Worm (Caenorhabditis elegans): Measurements from ENCODE around the gene K04A8.20.

DNA sequence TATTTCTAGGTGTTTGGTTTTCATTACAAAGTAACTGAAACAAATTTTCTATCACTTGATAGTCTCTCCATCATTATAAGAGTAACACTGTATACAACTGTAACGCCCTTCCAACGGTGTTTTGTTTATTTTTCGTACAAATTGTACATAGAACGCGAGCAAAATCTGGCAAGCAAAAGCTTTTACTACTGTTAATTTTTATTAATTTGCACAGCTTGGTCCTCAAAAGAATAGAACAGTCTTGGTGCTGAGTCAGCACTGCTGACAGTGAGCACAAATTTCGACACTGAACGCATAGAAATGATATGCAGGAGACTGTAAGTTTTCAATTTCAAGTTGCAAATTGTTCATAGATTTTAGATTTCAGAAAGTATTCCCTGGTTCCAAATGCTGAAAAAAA is 41.0 kb downstream of the K04A8.20 start, which contains the start of gene ZK1055.2:
- no peak for TF ChIP-seq aha-1 (tag)
- TF ChIP-seq nhr-48 (tag; optimal IDR thresholded peaks at IDR 0.05), result no peak

All from whole organism, L4 larva.